Worm (Caenorhabditis elegans) whole organism, L1 larva: ENCODE data around the gene fbxb-37.

Experiments
- C16A3.4 ChIP-seq: fragments of 150-350 bp; optimal IDR thresholded peaks from 2 replicates; lab custom pipeline; 2014; ENCODE audit warnings: missing biosample characterization, missing genetic modification characterization
- F16B12.6 ChIP-seq: fragments of 150-350 bp; optimal IDR thresholded peaks from 2 replicates; lab custom pipeline; 2014; ENCODE audit warnings: missing biosample characterization, missing genetic modification characterization
- Y116A8C.19 ChIP-seq: sonication (generic microtip); optimal IDR thresholded peaks from 2 replicates; lab custom pipeline; 2016; ENCODE audit warnings: missing compliant biosample characterization, missing genetic modification characterization, borderline replicate concordance
- aha-1 ChIP-seq: fragments of 150-350 bp; optimal IDR thresholded peaks from 2 replicates; lab custom pipeline; 2014; ENCODE audit warnings: missing biosample characterization, missing genetic modification characterization
- alr-1 ChIP-seq: fragments of 200-800 bp; sonication (Bioruptor generic); optimal IDR thresholded peaks from 2 replicates; lab custom pipeline; 2018; ENCODE audit warnings: borderline replicate concordance, mild to moderate bottlenecking, missing genetic modification characterization, missing compliant biosample characterization
- blmp-1 ChIP-seq: fragments of 150-350 bp; optimal IDR thresholded peaks from 2 replicates; lab custom pipeline; 2014; ENCODE audit warnings: missing biosample characterization, missing genetic modification characterization
- ceh-82 ChIP-seq, 3 experiments: fragments of 150-350 bp in 1 of 3; sonication (generic microtip) in 2 of 3; optimal IDR thresholded peaks; 2 replicates each; lab custom pipeline; 2014 to 2017; ENCODE audit warnings: missing biosample characterization in 3 of 3, missing genetic modification characterization in 3 of 3
- ceh-88 ChIP-seq: fragments of 200-800 bp; sonication (Bioruptor generic); IDR thresholded peaks from 2 replicates; pipeline ENCODE4 v1.3.6; 2022; ENCODE audit warnings: missing genetic modification characterization, missing compliant biosample characterization
- efl-1 ChIP-seq, 4 experiments: fragments of 150-350 bp; optimal IDR thresholded peaks in 3 of 4; peaks in 1 of 4; 1 replicate in 1 of 4; 2 replicates in 3 of 4; lab custom pipeline; 2014; ENCODE audit warnings: missing biosample characterization in 2 of 4, missing genetic modification characterization in 2 of 4, missing genetic modification reagents in 2 of 4
- egl-13 ChIP-seq: sonication (generic microtip); optimal IDR thresholded peaks from 2 replicates; lab custom pipeline; 2016; ENCODE audit warnings: missing genotype, missing genetic modification reagents, missing genetic modification characterization, missing compliant biosample characterization
- elt-2 ChIP-seq: sonication (generic microtip); optimal IDR thresholded peaks from 2 replicates; lab custom pipeline; 2016; ENCODE audit warnings: missing genetic modification characterization, mild to moderate bottlenecking, inconsistent platforms, missing compliant biosample characterization, missing genetic modification reagents
- fkh-10 ChIP-seq: sonication (generic microtip); optimal IDR thresholded peaks from 2 replicates; lab custom pipeline; 2017; ENCODE audit warnings: missing biosample characterization, missing genetic modification reagents, missing genetic modification characterization
- fkh-4 ChIP-seq: sonication (generic microtip); optimal IDR thresholded peaks from 2 replicates; lab custom pipeline; 2016; ENCODE audit warnings: missing compliant biosample characterization, missing genetic modification characterization, borderline replicate concordance
- fos-1 ChIP-seq: fragments of 150-350 bp; optimal IDR thresholded peaks from 2 replicates; lab custom pipeline; 2014; ENCODE audit warnings: missing biosample characterization, missing genetic modification characterization
- grh-1 ChIP-seq: fragments of 200-800 bp; sonication (Bioruptor generic); IDR thresholded peaks from 2 replicates; pipeline ENCODE4 v1.3.6; 2022; ENCODE audit warnings: missing genetic modification reagents, missing genetic modification characterization, missing compliant biosample characterization
- hpl-2 ChIP-seq: fragments of 150-350 bp; optimal IDR thresholded peaks from 2 replicates; lab custom pipeline; 2014; ENCODE audit warnings: missing biosample characterization, missing genetic modification reagents, missing genetic modification characterization
- jun-1 ChIP-seq: fragments of 150-350 bp; optimal IDR thresholded peaks from 2 replicates; lab custom pipeline; 2014; ENCODE audit warnings: missing biosample characterization, missing genetic modification reagents, missing genetic modification characterization
- lin-35 ChIP-seq, 2 experiments: fragments of 150-350 bp; optimal IDR thresholded peaks; 2 replicates each; lab custom pipeline; 2014; ENCODE audit warnings: missing biosample characterization in 2 of 2, missing genetic modification characterization in 2 of 2, missing genetic modification reagents in 2 of 2
- mab-9 ChIP-seq: fragments of 200-800 bp; sonication (Bioruptor generic); IDR thresholded peaks from 2 replicates; pipeline ENCODE4 v1.3.6; 2022; ENCODE audit warnings: missing genetic modification reagents, missing genetic modification characterization, missing compliant biosample characterization
- nhr-237 ChIP-seq: fragments of 150-350 bp; optimal IDR thresholded peaks from 2 replicates; lab custom pipeline; 2014; ENCODE audit warnings: missing biosample characterization, missing genetic modification characterization
- nhr-28 ChIP-seq: fragments of 150-350 bp; optimal IDR thresholded peaks from 2 replicates; lab custom pipeline; 2014; ENCODE audit warnings: missing biosample characterization, missing genetic modification characterization
- nhr-47 ChIP-seq: sonication (generic microtip); optimal IDR thresholded peaks from 2 replicates; lab custom pipeline; 2016; ENCODE audit warnings: mild to moderate bottlenecking, missing genetic modification characterization, moderate library complexity, missing compliant biosample characterization
- nhr-76 ChIP-seq: sonication (generic microtip); optimal IDR thresholded peaks from 2 replicates; lab custom pipeline; 2017; ENCODE audit warnings: missing biosample characterization, missing genetic modification characterization
- nhr-77 ChIP-seq: fragments of 150-350 bp; optimal IDR thresholded peaks from 2 replicates; lab custom pipeline; 2014; ENCODE audit warnings: missing biosample characterization, missing genetic modification characterization
- nhr-85 ChIP-seq: sonication (generic microtip); peaks from one replicate; lab custom pipeline; 2016; ENCODE audit warnings: missing genetic modification characterization, inconsistent platforms, missing compliant biosample characterization
- pag-3 ChIP-seq: sonication (generic microtip); optimal IDR thresholded peaks from 2 replicates; lab custom pipeline; 2017; ENCODE audit warnings: missing genetic modification characterization, mild to moderate bottlenecking, missing compliant biosample characterization, antibody characterized with exemption, borderline replicate concordance; ENCODE audit not compliant: insufficient read depth
- pqm-1 ChIP-seq: sonication (generic microtip); optimal IDR thresholded peaks from 3 replicates; lab custom pipeline; 2017; ENCODE audit warnings: missing biosample characterization, missing genetic modification characterization
- rnt-1 ChIP-seq: sonication (generic microtip); optimal IDR thresholded peaks from 2 replicates; lab custom pipeline; 2016; ENCODE audit warnings: mild to moderate bottlenecking, missing genetic modification characterization, moderate library complexity, missing compliant biosample characterization
- snu-23 ChIP-seq: sonication (generic microtip); optimal IDR thresholded peaks from 2 replicates; lab custom pipeline; 2016; ENCODE audit warnings: missing genetic modification characterization, missing compliant biosample characterization
- sox-4 ChIP-seq: sonication (generic microtip); optimal IDR thresholded peaks from 2 replicates; lab custom pipeline; 2016; ENCODE audit warnings: missing genetic modification characterization, missing compliant biosample characterization
- sptf-1 ChIP-seq: fragments of 150-350 bp; optimal IDR thresholded peaks from 2 replicates; lab custom pipeline; 2014; ENCODE audit warnings: missing biosample characterization, missing genetic modification characterization
- sup-37 ChIP-seq: fragments of 200-800 bp; sonication (Bioruptor generic); optimal IDR thresholded peaks from 2 replicates; lab custom pipeline; 2018; ENCODE audit warnings: mild to moderate bottlenecking, missing genetic modification characterization, missing compliant biosample characterization
- swsn-7 ChIP-seq: sonication (generic microtip); optimal IDR thresholded peaks from 2 replicates; lab custom pipeline; 2016; ENCODE audit warnings: missing genetic modification characterization, missing compliant biosample characterization
- vab-15 ChIP-seq: sonication (generic microtip); optimal IDR thresholded peaks from 2 replicates; lab custom pipeline; 2017; ENCODE audit warnings: missing genotype, mild to moderate bottlenecking, missing genetic modification characterization, missing compliant biosample characterization
- zip-4 ChIP-seq: fragments of 200-800 bp; sonication (Bioruptor generic); optimal IDR thresholded peaks from 2 replicates; lab custom pipeline; 2018; ENCODE audit warnings: mild to moderate bottlenecking, missing genetic modification characterization, moderate library complexity, missing compliant biosample characterization
- ztf-11 ChIP-seq, 2 experiments: sonication (generic microtip); optimal IDR thresholded peaks; 2 replicates each; lab custom pipeline; 2016 to 2017; ENCODE audit warnings: missing genetic modification characterization in 2 of 2, missing biosample characterization in 1 of 2, missing compliant biosample characterization in 1 of 2

Gene fbxb-37

DNA sequence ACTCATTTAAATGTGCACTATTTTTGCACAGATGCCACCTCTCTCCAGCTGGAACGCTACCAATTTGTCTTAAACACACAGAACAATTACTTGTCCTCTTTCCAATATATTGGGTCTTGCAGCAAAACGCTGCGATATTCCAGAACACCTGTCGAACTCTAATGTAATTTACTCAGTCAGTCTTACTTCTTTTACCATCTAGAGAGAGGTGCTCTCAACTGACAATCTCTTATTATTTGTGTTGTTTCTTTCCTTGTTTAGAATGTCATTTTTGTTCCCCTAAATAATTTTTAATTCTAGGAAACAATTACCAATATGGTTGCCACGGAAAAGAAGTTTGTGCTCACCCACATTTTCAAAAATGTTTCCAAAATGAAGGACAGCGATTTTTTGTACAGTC, 37.1 kb upstream of the fbxb-37 start, which contains the start of gene sdz-28:
Gene sdz-28, plus strand, starts transcription at position 301 of the 400 bp plus-strand sequence.
- no peak for TF ChIP-seq F16B12.6 (tag; lab: Kevin White, UChicago)
- TF ChIP-seq sox-4 (tag; lab: Kevin White, UChicago): no peak
- TF ChIP-seq nhr-28 (tag; lab: Kevin White, UChicago): no peak
- TF ChIP-seq fkh-4 (tag; lab: Kevin White, UChicago): no peak
- no peak for TF ChIP-seq nhr-47
- no peak for TF ChIP-seq fkh-10
- TF ChIP-seq fos-1 (tag; lab: Kevin White, UChicago): no peak
- no peak for TF ChIP-seq snu-23
- TF ChIP-seq ceh-82 (tag; optimal IDR thresholded peaks at IDR 0.05; lab: Kevin White, UChicago): no peak

DNA sequence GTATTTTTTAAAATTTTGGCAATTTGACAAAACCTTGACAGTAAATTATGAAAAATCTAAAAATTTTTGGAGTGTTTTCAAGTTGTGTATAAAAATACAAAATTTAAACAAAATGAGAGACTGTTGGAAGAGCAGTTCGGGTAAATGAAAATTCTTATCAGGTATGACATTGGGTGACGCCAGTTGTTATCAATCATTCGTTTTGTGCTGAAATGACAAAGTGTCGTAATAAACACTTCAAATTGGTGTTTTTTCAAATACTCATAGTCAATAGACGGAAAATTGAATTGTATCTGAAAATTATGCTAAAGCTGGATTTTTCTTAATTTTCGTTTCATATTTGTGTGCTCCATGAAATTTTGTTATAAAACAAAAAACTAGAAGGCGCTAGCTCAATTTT, 29.1 kb upstream of the fbxb-37 start:
- TF ChIP-seq blmp-1 (tag; lab: Kevin White, UChicago) (no peak), elt-2 (tag; lab: Kevin White, UChicago) (peak; percentile 39), nhr-237 (tag; lab: Kevin White, UChicago) (no peak), pqm-1 (no peak)

DNA sequence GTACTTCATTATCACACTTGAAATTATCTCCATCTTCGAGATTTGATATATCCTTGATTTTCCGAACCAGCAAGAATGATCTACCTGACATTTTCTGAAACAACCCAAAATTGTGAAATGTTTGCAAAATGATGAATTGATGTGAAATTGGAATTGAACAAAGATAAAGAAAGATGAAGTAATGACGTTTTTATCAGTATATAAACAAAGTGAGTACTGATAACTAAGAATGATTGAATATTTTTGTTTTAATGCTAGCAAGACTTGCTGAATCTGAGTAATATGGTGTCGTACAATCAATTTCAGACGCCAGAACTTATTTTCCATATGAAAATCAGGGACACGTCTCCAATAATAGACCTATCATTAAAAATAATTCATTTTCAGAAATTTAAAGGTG, 28.4 kb upstream of the fbxb-37 start, which contains the start of gene math-37:
Gene math-37, minus strand, starts transcription at position 101 of the 400 bp plus-strand sequence.
- TF ChIP-seq elt-2 (tag; lab: Kevin White, UChicago) (peak; percentile 32), alr-1 (tag; lab: Kevin White, UChicago) (no peak), efl-1 (optimal IDR thresholded peaks at IDR 0.05; lab: Kevin White, UChicago) (no peak), efl-1 (GFP tag; optimal IDR thresholded peaks at IDR 0.05 in 1 of 2; lab: Kevin White, UChicago) (peak in 1 of 2 experiments; percentile 42)

DNA sequence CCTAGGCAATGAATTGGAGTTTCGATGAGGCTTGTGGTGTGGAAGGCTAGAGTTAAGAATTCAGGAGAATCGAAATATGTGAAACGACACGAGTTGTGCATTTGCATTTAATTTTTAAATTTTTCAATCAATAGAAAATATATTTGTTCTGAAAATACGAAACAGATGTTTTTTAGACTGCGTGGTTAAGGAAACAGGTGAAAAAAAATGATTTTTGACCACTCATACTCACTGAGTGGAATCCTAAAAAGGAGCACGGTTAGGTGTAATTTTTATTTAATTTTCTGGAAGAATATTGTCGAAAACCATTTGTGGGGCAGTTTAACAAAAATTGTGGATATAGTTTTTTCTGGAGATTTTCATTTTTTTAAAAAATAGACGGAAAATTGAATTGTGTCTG, 23.1 kb upstream of the fbxb-37 start, which contains the start of gene srh-195:
Gene srh-195, minus strand, starts transcription at position 101 of the 400 bp plus-strand sequence.
- no peak for TF ChIP-seq elt-2 (tag; lab: Kevin White, UChicago)
- no peak for TF ChIP-seq hpl-2 (GFP tag; lab: Kevin White, UChicago)
- TF ChIP-seq egl-13 (tag; lab: Kevin White, UChicago): no peak
- no peak for TF ChIP-seq swsn-7 (tag; lab: Kevin White, UChicago)

DNA sequence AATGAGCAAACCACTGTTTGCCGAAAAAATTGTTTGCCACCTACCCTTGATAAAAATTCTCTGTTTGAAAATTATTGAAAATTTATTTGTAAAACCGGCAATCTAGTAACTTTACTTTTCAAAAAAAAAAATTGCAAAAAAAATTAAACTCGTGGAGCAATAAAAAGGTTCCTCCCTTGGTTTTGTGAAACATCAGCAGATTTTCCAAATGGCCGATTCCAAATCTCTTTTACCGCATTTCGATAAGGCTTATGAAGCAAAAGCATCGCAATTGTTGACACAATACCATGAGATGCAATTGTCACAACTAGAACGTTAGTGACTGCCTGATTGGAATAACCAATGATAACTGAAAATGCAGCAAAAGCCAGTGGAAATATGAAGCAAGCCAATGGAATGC, 20.8 kb upstream of the fbxb-37 start:
- TF ChIP-seq sptf-1 (tag; lab: Kevin White, UChicago) (no peak), zip-4 (GFP tag; lab: Kevin White, UChicago) (no peak), mab-9 (GFP tag; lab: Robert Waterston, UW) (no peak)
- TF ChIP-seq, all 84 proteins: peak for 0

DNA sequence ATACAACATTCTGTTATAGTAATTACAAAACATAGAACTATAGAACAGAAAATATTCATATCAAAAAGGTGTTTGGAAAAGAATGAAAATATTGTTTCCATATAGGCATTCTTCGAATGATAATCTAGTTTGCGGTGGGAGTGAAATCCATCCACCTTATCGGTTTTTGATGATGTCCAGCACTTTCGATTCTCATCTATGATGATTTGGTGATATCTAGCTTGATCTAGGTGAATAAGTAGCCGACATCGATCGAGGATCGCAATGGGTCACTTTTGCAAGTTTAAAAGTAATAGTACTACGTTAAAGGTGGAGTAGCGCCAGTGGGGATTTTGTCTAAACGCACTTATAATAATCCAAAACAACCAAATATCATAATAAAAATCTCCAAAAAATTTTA, 19.3 kb upstream of the fbxb-37 start, which contains the start of gene R52.6:
Gene R52.6, minus strand, starts transcription at position 101 of the 400 bp plus-strand sequence.
- TF ChIP-seq aha-1 (tag; lab: Kevin White, UChicago) (no peak), blmp-1 (tag; lab: Kevin White, UChicago) (peak; percentile 1)

DNA sequence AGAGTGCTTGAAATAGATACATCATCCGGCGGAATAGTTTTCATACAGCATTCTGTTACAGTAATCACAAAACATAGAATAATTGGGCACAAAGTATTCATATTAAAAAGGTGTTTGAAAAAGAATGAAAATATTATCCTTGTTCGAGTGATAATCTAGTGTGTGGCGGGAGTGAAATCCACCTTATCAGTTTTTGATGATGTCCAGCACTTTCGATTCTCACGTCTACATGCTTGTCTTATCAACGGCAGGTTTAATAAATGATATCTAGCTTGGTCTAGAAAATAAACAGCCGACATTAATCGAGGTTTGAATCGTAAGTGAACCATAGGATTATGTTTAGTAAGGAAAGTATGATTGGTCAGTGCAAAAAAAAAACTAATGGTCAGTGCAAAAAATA, 16.3 kb upstream of the fbxb-37 start, which contains the start of gene R52.5:
Gene R52.5, minus strand, starts transcription at position 101 of the 400 bp plus-strand sequence.
- TF ChIP-seq blmp-1 (tag; lab: Kevin White, UChicago): peak; percentile 54
- no peak for TF ChIP-seq sptf-1 (tag; lab: Kevin White, UChicago)

DNA sequence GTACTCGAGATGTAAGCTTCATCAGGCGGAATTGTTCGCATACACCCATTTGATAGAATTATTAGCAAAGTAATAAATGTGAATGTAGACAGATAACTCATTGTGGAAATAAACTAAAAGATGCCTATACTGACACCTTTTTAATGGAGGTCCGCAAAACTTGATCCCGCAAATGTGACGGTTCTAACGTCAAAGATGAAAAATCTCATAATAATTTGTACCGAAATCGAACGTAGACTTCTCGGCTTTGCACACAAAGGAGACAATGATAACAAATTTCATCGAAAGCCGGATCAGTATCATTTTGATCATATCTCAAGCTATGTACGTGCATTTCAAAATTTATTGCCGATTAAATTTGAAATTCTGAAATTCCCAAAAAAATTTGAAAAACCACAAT, 14.6 kb upstream of the fbxb-37 start, which contains the start of gene R52.4:
Gene R52.4, minus strand, starts transcription at position 101 of the 400 bp plus-strand sequence.
- TF ChIP-seq C16A3.4 (no peak), swsn-7 (tag; lab: Kevin White, UChicago) (no peak), nhr-77 (tag; lab: Kevin White, UChicago) (no peak), ztf-11 (tag; optimal IDR thresholded peaks at IDR 0.05; lab: Kevin White, UChicago) (no peak), pqm-1 (no peak), sup-37 (GFP tag; lab: Kevin White, UChicago) (no peak), jun-1 (no peak), vab-15 (tag; lab: Kevin White, UChicago) (no peak), nhr-76 (tag; lab: Kevin White, UChicago) (no peak), Y116A8C.19 (tag; lab: Kevin White, UChicago) (no peak), lin-35 (GFP tag; optimal IDR thresholded peaks at IDR 0.05; lab: Kevin White, UChicago) (no peak), grh-1 (GFP tag; lab: Robert Waterston, UW) (no peak), pag-3 (tag; lab: Kevin White, UChicago) (no peak), nhr-85 (tag; lab: Kevin White, UChicago) (no peak), ceh-88 (GFP tag; lab: Robert Waterston, UW) (no peak), elt-2 (tag; lab: Kevin White, UChicago) (no peak), rnt-1 (tag; lab: Kevin White, UChicago) (no peak)
